Fruit fly (Drosophila melanogaster) S2 (cell line): ENCODE data around the gene CG15818.

ENCODE experiments used
- CG8478 ChIP-seq: fragments of >200 bp; optimal IDR thresholded peaks from 2 replicates; lab custom pipeline; 2018
- CTCF ChIP-seq, 2 experiments: fragments of >200 bp; optimal IDR thresholded peaks; 2 replicates each; lab custom pipeline; 2018

- no peak for TF ChIP-seq CG8478 (lab: Kevin White, UChicago)
- TF ChIP-seq CTCF (optimal IDR thresholded peaks at IDR 0.05; lab: Kevin White, UChicago) = no peak
Observed at dm6 chr2L:7436492-7437324, 26.0 kb downstream of the CG15818 start.
